Worm (Caenorhabditis elegans) whole organism, late embryonic: ENCODE results near the gene srg-60.

Experiments used
- C08G9.2 ChIP-seq: sonication (generic microtip); optimal IDR thresholded peaks from 2 replicates; lab custom pipeline; 2016; ENCODE audit warnings: mild to moderate bottlenecking, missing genetic modification characterization, moderate library complexity, missing compliant biosample characterization
- C38D4.7 ChIP-seq: fragments of 200-800 bp; sonication (Bioruptor generic); optimal IDR thresholded peaks from 2 replicates; lab custom pipeline; 2018; ENCODE audit warnings: mild to moderate bottlenecking, missing genetic modification characterization, moderate library complexity, missing compliant biosample characterization
- F13H6.1 ChIP-seq: sonication (generic microtip); optimal IDR thresholded peaks from 2 replicates; lab custom pipeline; 2016; ENCODE audit warnings: missing genetic modification characterization, missing compliant biosample characterization
- ahr-1 ChIP-seq: sonication (generic microtip); optimal IDR thresholded peaks from 2 replicates; lab custom pipeline; 2016; ENCODE audit warnings: missing genetic modification characterization, missing compliant biosample characterization
- ceh-18 ChIP-seq: sonication (generic microtip); optimal IDR thresholded peaks from 2 replicates; lab custom pipeline; 2016; ENCODE audit warnings: missing genetic modification characterization, missing compliant biosample characterization
- ceh-19 ChIP-seq: fragments of 200-800 bp; sonication (Bioruptor generic); optimal IDR thresholded peaks from 2 replicates; lab custom pipeline; 2018; ENCODE audit warnings: mild to moderate bottlenecking, missing genetic modification characterization, missing compliant biosample characterization
- ceh-24 ChIP-seq: sonication (generic microtip); optimal IDR thresholded peaks from 2 replicates; lab custom pipeline; 2016; ENCODE audit warnings: mild to moderate bottlenecking, missing genetic modification characterization, missing compliant biosample characterization
- ceh-30 ChIP-seq: fragments of 150-350 bp; optimal IDR thresholded peaks from 2 replicates; lab custom pipeline; 2014; ENCODE audit warnings: missing biosample characterization, missing genetic modification characterization
- ceh-31 ChIP-seq: sonication (generic microtip); optimal IDR thresholded peaks from 2 replicates; lab custom pipeline; 2016; ENCODE audit warnings: missing genetic modification characterization, missing compliant biosample characterization
- ceh-48 ChIP-seq: sonication (generic microtip); optimal IDR thresholded peaks from 2 replicates; lab custom pipeline; 2016; ENCODE audit warnings: missing genetic modification characterization, inconsistent platforms, missing compliant biosample characterization
- dmd-4 ChIP-seq: sonication (generic microtip); optimal IDR thresholded peaks from 2 replicates; lab custom pipeline; 2016; ENCODE audit warnings: borderline replicate concordance, missing genetic modification characterization, missing compliant biosample characterization
- elt-2 ChIP-seq: sonication (generic microtip); optimal IDR thresholded peaks from 2 replicates; lab custom pipeline; 2016; ENCODE audit warnings: missing genetic modification reagents, missing genetic modification characterization, missing compliant biosample characterization
- elt-4 ChIP-seq: sonication (generic microtip); optimal IDR thresholded peaks from 2 replicates; lab custom pipeline; 2016; ENCODE audit warnings: missing genetic modification characterization, missing compliant biosample characterization
- ets-4 ChIP-seq: sonication (generic microtip); optimal IDR thresholded peaks from 2 replicates; lab custom pipeline; 2016; ENCODE audit warnings: missing genetic modification characterization, missing compliant biosample characterization
- eyg-1 ChIP-seq: sonication (generic microtip); optimal IDR thresholded peaks from 2 replicates; lab custom pipeline; 2016; ENCODE audit warnings: missing genotype, missing genetic modification characterization, missing compliant biosample characterization
- fkh-10 ChIP-seq: fragments of 150-350 bp; optimal IDR thresholded peaks from 2 replicates; lab custom pipeline; 2014; ENCODE audit warnings: missing biosample characterization, missing genetic modification reagents, missing genetic modification characterization
- hlh-13 ChIP-seq: fragments of 200-800 bp; sonication (Bioruptor generic); optimal IDR thresholded peaks from 2 replicates; lab custom pipeline; 2018; ENCODE audit warnings: mild to moderate bottlenecking, missing genetic modification characterization, missing compliant biosample characterization
- hlh-15 ChIP-seq: sonication (generic microtip); optimal IDR thresholded peaks from 2 replicates; lab custom pipeline; 2016; ENCODE audit warnings: missing genetic modification characterization, missing compliant biosample characterization
- madf-2 ChIP-seq: sonication (generic microtip); optimal IDR thresholded peaks from 2 replicates; lab custom pipeline; 2017; ENCODE audit warnings: missing genetic modification characterization, missing compliant biosample characterization
- mec-3 ChIP-seq: sonication (generic microtip); optimal IDR thresholded peaks from 2 replicates; lab custom pipeline; 2016; ENCODE audit warnings: borderline replicate concordance, missing genetic modification characterization, missing compliant biosample characterization
- nhr-232 ChIP-seq: sonication (generic microtip); optimal IDR thresholded peaks from 2 replicates; lab custom pipeline; 2016; ENCODE audit warnings: missing genetic modification characterization, missing compliant biosample characterization
- odd-2 ChIP-seq: sonication (generic microtip); optimal IDR thresholded peaks from 2 replicates; lab custom pipeline; 2017; ENCODE audit warnings: antibody characterized with exemption, mild to moderate bottlenecking, missing genetic modification characterization, missing compliant biosample characterization
- pat-9 ChIP-seq: fragments of 200-800 bp; sonication (Bioruptor generic); optimal IDR thresholded peaks from 2 replicates; lab custom pipeline; 2018; ENCODE audit warnings: mild to moderate bottlenecking, missing genetic modification characterization, moderate library complexity, missing compliant biosample characterization
- pax-1 ChIP-seq: fragments of 150-350 bp; optimal IDR thresholded peaks from 2 replicates; lab custom pipeline; 2014; ENCODE audit warnings: missing biosample characterization, missing genetic modification characterization
- pha-2 ChIP-seq: sonication (generic microtip); optimal IDR thresholded peaks from 2 replicates; lab custom pipeline; 2017; ENCODE audit warnings: mild to moderate bottlenecking, missing genetic modification characterization, missing compliant biosample characterization
- sox-2 ChIP-seq: fragments of 200-800 bp; sonication (Bioruptor generic); IDR thresholded peaks from 2 replicates; pipeline ENCODE4 v1.3.6; 2022; ENCODE audit warnings: missing genetic modification reagents, missing genetic modification characterization, missing compliant biosample characterization
- sox-4 ChIP-seq: sonication (generic microtip); optimal IDR thresholded peaks from 2 replicates; lab custom pipeline; 2017; ENCODE audit warnings: mild to moderate bottlenecking, missing genetic modification characterization, inconsistent platforms, missing compliant biosample characterization
- tbx-2 ChIP-seq: sonication (generic microtip); optimal IDR thresholded peaks from 2 replicates; lab custom pipeline; 2016; ENCODE audit warnings: missing genetic modification characterization, missing compliant biosample characterization
- ttx-3 ChIP-seq: sonication (generic microtip); optimal IDR thresholded peaks from 2 replicates; lab custom pipeline; 2016; ENCODE audit warnings: missing genetic modification reagents, missing genetic modification characterization, missing compliant biosample characterization
- unc-3 ChIP-seq, 2 experiments: fragments of 200-800 bp in 1 of 2; sonication (Bioruptor generic) in 1 of 2; sonication (generic microtip) in 1 of 2; conservative IDR thresholded peaks in 1 of 2; optimal IDR thresholded peaks in 1 of 2; 2 replicates each; pipeline versions ENCODE4 v1.3.6 to Lab custom; 2016 to 2022; ENCODE audit warnings: missing compliant biosample characterization in 2 of 2, missing genetic modification characterization in 2 of 2, missing genetic modification reagents in 1 of 2
- unc-86 ChIP-seq: sonication (generic microtip); optimal IDR thresholded peaks from 2 replicates; lab custom pipeline; 2016; ENCODE audit warnings: missing genetic modification characterization, missing compliant biosample characterization
- zip-5 ChIP-seq: sonication (generic microtip); optimal IDR thresholded peaks from 2 replicates; lab custom pipeline; 2016; ENCODE audit warnings: missing genetic modification characterization, missing compliant biosample characterization

srg-60 gene

ce11 chrV:2706379-2706778 is 16.1 kb downstream of the srg-60 start:
- no peak for TF ChIP-seq ets-4 (tag; lab: Kevin White, UChicago)

DNA sequence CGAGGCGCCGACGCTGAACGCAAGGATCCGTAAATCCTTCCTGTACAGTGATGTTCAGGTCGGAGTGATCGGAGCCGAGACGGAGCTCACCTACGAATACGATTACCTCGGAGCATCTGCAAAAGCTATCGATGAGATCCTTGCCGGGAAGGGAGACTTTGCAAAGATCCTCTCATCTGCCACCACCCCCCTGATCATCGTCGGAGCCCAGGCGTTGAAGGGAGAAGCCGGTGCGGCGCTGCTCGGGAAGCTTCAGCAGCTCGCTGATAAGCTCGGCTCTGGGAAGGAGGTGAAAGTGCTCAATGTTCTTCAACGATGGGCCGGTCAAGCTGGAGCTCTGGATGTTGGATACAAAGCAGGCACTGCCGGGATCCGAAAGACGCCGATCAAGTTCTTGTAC is 19.2 kb downstream of the srg-60 start:
- TF ChIP-seq ceh-48 (tag; lab: Kevin White, UChicago) (no peak), ceh-18 (no peak), unc-86 (tag; lab: Kevin White, UChicago) (no peak), ets-4 (tag; lab: Kevin White, UChicago) (no peak), sox-4 (tag; lab: Kevin White, UChicago) (no peak), nhr-232 (tag; lab: Kevin White, UChicago) (no peak), C08G9.2 (tag; lab: Kevin White, UChicago) (no peak), ahr-1 (tag; lab: Kevin White, UChicago) (no peak), eyg-1 (tag; lab: Kevin White, UChicago) (no peak), elt-4 (tag; lab: Kevin White, UChicago) (no peak), C38D4.7 (GFP tag; lab: Kevin White, UChicago) (no peak), fkh-10 (no peak), ceh-30 (no peak), mec-3 (tag; lab: Kevin White, UChicago) (no peak), zip-5 (tag; lab: Kevin White, UChicago) (no peak), odd-2 (tag; lab: Kevin White, UChicago) (no peak), pha-2 (no peak), ceh-31 (no peak), ceh-24 (tag; lab: Kevin White, UChicago) (no peak)

- TF ChIP-seq unc-3 (GFP tag; conservative IDR thresholded peaks at IDR 0.05; lab: Robert Waterston, UW): no peak
- no peak for TF ChIP-seq unc-3 (tag; optimal IDR thresholded peaks at IDR 0.05; lab: Kevin White, UChicago)
- no peak for TF ChIP-seq sox-2
- TF ChIP-seq madf-2 (tag; lab: Kevin White, UChicago): no peak
- TF ChIP-seq mec-3 (tag; lab: Kevin White, UChicago): no peak
- peak; percentile 7 for TF ChIP-seq elt-4 (tag; lab: Kevin White, UChicago)
- no peak for TF ChIP-seq pax-1
- TF ChIP-seq hlh-13 (GFP tag; lab: Kevin White, UChicago): no peak
Measured at ce11 chrV:2702883-2703282, 19.6 kb downstream of the srg-60 start.

ce11 chrV:2698826-2699225 is 23.6 kb downstream of the srg-60 start, which contains the start of gene nuo-5:
TSS of gene nuo-5 (plus strand) at chrV:2698972.
- no peak for TF ChIP-seq sox-2
- TF ChIP-seq pat-9 (tag; lab: Kevin White, UChicago): no peak
- TF ChIP-seq odd-2 (tag; lab: Kevin White, UChicago): no peak
- no peak for TF ChIP-seq ceh-19
- no peak for TF ChIP-seq F13H6.1 (tag; lab: Kevin White, UChicago)

DNA sequence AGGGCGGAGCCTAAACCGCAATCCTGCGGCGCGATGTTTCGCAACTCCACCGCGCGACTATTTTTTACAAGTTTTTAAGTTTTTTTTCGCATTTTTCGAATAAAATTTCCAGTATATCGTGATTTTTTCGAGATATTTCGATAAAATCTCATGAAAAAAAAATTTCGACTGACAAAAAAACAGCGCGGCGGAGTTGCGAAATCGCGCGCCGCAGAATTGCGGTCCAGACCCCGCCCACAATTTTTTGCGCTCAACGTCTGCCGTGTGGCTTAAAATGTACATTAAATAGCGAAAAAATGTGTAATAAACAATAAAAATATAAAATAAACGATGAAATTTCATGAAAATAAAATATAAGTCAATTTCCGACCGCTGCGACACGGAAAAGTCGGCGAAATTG is 24.8 kb downstream of the srg-60 start:
- TF ChIP-seq elt-2 (tag; lab: Kevin White, UChicago): peak; percentile 8
- no peak for TF ChIP-seq dmd-4 (tag; lab: Kevin White, UChicago)
- no peak for TF ChIP-seq nhr-232 (tag; lab: Kevin White, UChicago)
- TF ChIP-seq unc-86 (tag; lab: Kevin White, UChicago): peak; percentile 40
- TF ChIP-seq zip-5 (tag; lab: Kevin White, UChicago): peak; percentile 20
- TF ChIP-seq ttx-3 (tag; lab: Kevin White, UChicago): peak; percentile 34
- no peak for TF ChIP-seq tbx-2 (tag; lab: Kevin White, UChicago)
- no peak for TF ChIP-seq F13H6.1 (tag; lab: Kevin White, UChicago)
- no peak for TF ChIP-seq hlh-15 (tag; lab: Kevin White, UChicago)
- TF ChIP-seq, all 69 proteins: peak for 4
